Worm (Caenorhabditis elegans) whole organism, L2 larva: ENCODE data around the gene T04H1.12.

Experiments
- C34F6.9 ChIP-seq: fragments of 150-350 bp; optimal IDR thresholded peaks from 2 replicates; lab custom pipeline; 2014; ENCODE audit warnings: missing biosample characterization, missing genetic modification characterization
- R02D3.7 ChIP-seq: fragments of 150-350 bp; optimal IDR thresholded peaks from 2 replicates; lab custom pipeline; 2014; ENCODE audit warnings: missing biosample characterization, missing genetic modification characterization
- elt-1 ChIP-seq: fragments of 150-350 bp; optimal IDR thresholded peaks from 2 replicates; lab custom pipeline; 2014; ENCODE audit warnings: missing biosample characterization, missing genetic modification characterization
- mdl-1 ChIP-seq, 2 experiments: fragments of 150-350 bp in 1 of 2; sonication (generic microtip) in 1 of 2; optimal IDR thresholded peaks; 2 replicates each; lab custom pipeline; 2017; ENCODE audit warnings: missing biosample characterization in 2 of 2, missing genetic modification characterization in 2 of 2
- nhr-77 ChIP-seq: fragments of 150-350 bp; optimal IDR thresholded peaks from 2 replicates; lab custom pipeline; 2014; ENCODE audit warnings: missing biosample characterization, missing genetic modification characterization
- snpc-4 ChIP-seq: fragments of 150-350 bp; optimal IDR thresholded peaks from 2 replicates; lab custom pipeline; 2014; ENCODE audit warnings: missing biosample characterization, missing genetic modification characterization
- unc-62 ChIP-seq: fragments of 150-350 bp; optimal IDR thresholded peaks from 2 replicates; lab custom pipeline; 2014; ENCODE audit warnings: missing biosample characterization, missing genetic modification reagents, missing genetic modification characterization
- ztf-11 ChIP-seq: sonication (generic microtip); optimal IDR thresholded peaks from 2 replicates; lab custom pipeline; 2017; ENCODE audit warnings: missing biosample characterization, missing genetic modification characterization

- TF ChIP-seq mdl-1 (tag; optimal IDR thresholded peaks at IDR 0.05; lab: Kevin White, UChicago) (no peak), R02D3.7 (tag; lab: Kevin White, UChicago) (no peak), elt-1 (tag; lab: Kevin White, UChicago) (no peak), nhr-77 (tag; lab: Kevin White, UChicago) (no peak), snpc-4 (tag; lab: Kevin White, UChicago) (no peak), C34F6.9 (tag; lab: Kevin White, UChicago) (no peak), unc-62 (GFP tag; lab: Kevin White, UChicago) (no peak), ztf-11 (tag; lab: Kevin White, UChicago) (no peak)
Measured at ce11 chrV:12276946-12277345, 21.5 kb downstream of the T04H1.12 start, which contains the start of gene bnc-1.
